Worm (Caenorhabditis elegans) whole organism, L4/young adult: ENCODE data around the gene srz-96.

Experiments used
- dao-5 ChIP-seq: sonication (generic microtip); optimal IDR thresholded peaks from 2 replicates; lab custom pipeline; 2016; ENCODE audit warnings: missing genotype, missing genetic modification characterization, moderate library complexity, missing compliant biosample characterization
- him-1 ChIP-seq: sonication (generic microtip); optimal IDR thresholded peaks from 2 replicates; lab custom pipeline; 2016; ENCODE audit warnings: missing genotype, missing genetic modification reagents, missing genetic modification characterization, missing compliant biosample characterization

- TF ChIP-seq dao-5 (tag; lab: Kevin White, UChicago) (no peak), him-1 (no peak)
Measured at ce11 chrV:17236345-17236744, 37.3 kb downstream of the srz-96 start, which contains the start of gene T19C9.10.
